Worm (Caenorhabditis elegans) whole organism, L3 larva: Measurements from ENCODE around the gene metl-1.

ENCODE experiments used
- ceh-28 ChIP-seq: fragments of 150-350 bp; optimal IDR thresholded peaks from 2 replicates; lab custom pipeline; 2014; ENCODE audit warnings: missing biosample characterization, missing genetic modification reagents, missing genetic modification characterization
- ceh-9 ChIP-seq: sonication (generic microtip); optimal IDR thresholded peaks from 2 replicates; lab custom pipeline; 2018; ENCODE audit warnings: missing biosample characterization, missing genetic modification characterization
- lin-39 ChIP-seq: fragments of 150-350 bp; optimal IDR thresholded peaks from 2 replicates; lab custom pipeline; 2018; ENCODE audit warnings: missing biosample characterization, missing genetic modification reagents, missing genetic modification characterization
- nfya-1 ChIP-seq: sonication (generic microtip); optimal IDR thresholded peaks from 2 replicates; lab custom pipeline; 2017; ENCODE audit warnings: missing genetic modification characterization, mild to moderate bottlenecking, missing compliant biosample characterization, antibody characterized with exemption, moderate library complexity; ENCODE audit not compliant: insufficient read depth
- nhr-11 ChIP-seq: fragments of 150-350 bp; optimal IDR thresholded peaks from 2 replicates; lab custom pipeline; 2014; ENCODE audit warnings: missing biosample characterization, missing genetic modification characterization
- nhr-12 ChIP-seq: fragments of 150-350 bp; optimal IDR thresholded peaks from 2 replicates; lab custom pipeline; 2014; ENCODE audit warnings: missing biosample characterization, missing genetic modification characterization
- nhr-237 ChIP-seq: fragments of 150-350 bp; optimal IDR thresholded peaks from 2 replicates; lab custom pipeline; 2014; ENCODE audit warnings: missing biosample characterization, missing genetic modification characterization
- nhr-43 ChIP-seq: sonication (generic microtip); optimal IDR thresholded peaks from 2 replicates; lab custom pipeline; 2016; ENCODE audit warnings: mild to moderate bottlenecking, missing genetic modification characterization, missing compliant biosample characterization; ENCODE audit not compliant: poor library complexity, severe bottlenecking
- nhr-77 ChIP-seq: fragments of 150-350 bp; optimal IDR thresholded peaks from 2 replicates; lab custom pipeline; 2014; ENCODE audit warnings: missing biosample characterization, missing genetic modification characterization
- pha-4 ChIP-seq: fragments of 150-350 bp; optimal IDR thresholded peaks from 2 replicates; lab custom pipeline; 2014; ENCODE audit warnings: missing biosample characterization, missing genetic modification reagents, missing genetic modification characterization
- snpc-4 ChIP-seq: fragments of 150-350 bp; optimal IDR thresholded peaks from 2 replicates; lab custom pipeline; 2014; ENCODE audit warnings: missing biosample characterization, missing genetic modification characterization

ce11 chrII:11444973-11445372 lies 28.4 kb downstream of the metl-1 start, which contains the start of gene W02B12.13:
- TF ChIP-seq nhr-12 (tag; lab: Kevin White, UChicago) = no peak
- TF ChIP-seq lin-39 = no peak
- no peak for TF ChIP-seq snpc-4
- TF ChIP-seq ceh-9 (tag; lab: Kevin White, UChicago) = no peak
- TF ChIP-seq ceh-28 (tag; lab: Kevin White, UChicago) = no peak
- TF ChIP-seq nhr-77 = no peak
- no peak for TF ChIP-seq nhr-43
- no peak for TF ChIP-seq nfya-1
- TF ChIP-seq nhr-11 (tag; lab: Kevin White, UChicago) = no peak
- no peak for TF ChIP-seq nhr-237
- TF ChIP-seq pha-4 = no peak
